Fruit fly (Drosophila melanogaster): ENCODE results near the gene CG15601.

The CG15601 gene

dm6 chrX:15760447-15761297 lies 50.2 kb downstream of the CG15601 start, which contains the start of the genes Graf and mRpL3 (continued):
- TF ChIP-seq crc (GFP tag; optimal IDR thresholded peaks at IDR 0.05) (no peak), CG11560 (tag; IDR thresholded peaks at IDR 0.05) (no peak), CG3065 (GFP tag; optimal IDR thresholded peaks at IDR 0.05) (no peak), CG2678 (tag; optimal IDR thresholded peaks at IDR 0.05) (no peak), Med (GFP tag) (peak; percentile 48), CG31441 (GFP tag; IDR thresholded peaks at IDR 0.05) (no peak), CG30403 (GFP tag; optimal IDR thresholded peaks at IDR 0.05) (no peak), CG6683 (GFP tag; optimal IDR thresholded peaks at IDR 0.05) (no peak), Oaz (GFP tag; IDR thresholded peaks at IDR 0.05) (no peak), CG4730 (GFP tag; IDR thresholded peaks at IDR 0.05) (no peak), MESR4 (GFP tag; optimal IDR thresholded peaks at IDR 0.05) (peak; percentile 45), MBD-R2 (GFP tag; IDR thresholded peaks at IDR 0.05) (no peak), ro (GFP tag; IDR thresholded peaks at IDR 0.05) (no peak), az2 (GFP tag; optimal IDR thresholded peaks at IDR 0.05) (no peak), CG4424 (GFP tag; optimal IDR thresholded peaks at IDR 0.05) (peak; percentile 12), Taf1 (GFP tag; IDR thresholded peaks at IDR 0.05) (no peak), CG2120 (GFP tag; optimal IDR thresholded peaks at IDR 0.05) (peak; percentile 5), Usf (GFP tag; optimal IDR thresholded peaks at IDR 0.05) (no peak), CG7372 (GFP tag; IDR thresholded peaks at IDR 0.05) (no peak), nom (GFP tag; optimal IDR thresholded peaks at IDR 0.05) (no peak), sens (GFP tag) (peak; percentile 58), CG9876 (GFP tag; optimal IDR thresholded peaks at IDR 0.05) (no peak), CG4360 (GFP tag; IDR thresholded peaks at IDR 0.05) (no peak), lab (GFP tag; optimal IDR thresholded peaks at IDR 0.05) (no peak), YL-1 (GFP tag; optimal IDR thresholded peaks at IDR 0.05) (no peak), Dek (tag; optimal IDR thresholded peaks at IDR 0.05) (no peak), dysf (GFP tag; IDR thresholded peaks at IDR 0.05) (no peak), cg (GFP tag; optimal IDR thresholded peaks at IDR 0.05) (peak; percentile 41), CG31365 (tag; optimal IDR thresholded peaks at IDR 0.05) (no peak), hkb (optimal IDR thresholded peaks at IDR 0.05) (no peak), hkb (GFP tag; IDR thresholded peaks at IDR 0.05) (no peak), CG17186 (GFP tag; optimal IDR thresholded peaks at IDR 0.05) (peak; percentile 99), CG17361 (GFP tag; IDR thresholded peaks at IDR 0.05) (no peak; the same call in 2 of the 3 replicates), ham (GFP tag; IDR thresholded peaks at IDR 0.05) (no peak), nau (GFP tag; optimal IDR thresholded peaks at IDR 0.05) (no peak), ranshi (GFP tag; IDR thresholded peaks at IDR 0.05) (no peak), CG10654 (GFP tag; optimal IDR thresholded peaks at IDR 0.05) (no peak), Gug (GFP tag; IDR thresholded peaks at IDR 0.05) (no peak), dan (GFP tag; IDR thresholded peaks at IDR 0.05) (no peak), Hr3 (GFP tag; optimal IDR thresholded peaks at IDR 0.05) (peak; percentile 4), CG17829 (tag; optimal IDR thresholded peaks at IDR 0.05) (no peak), ems (GFP tag; optimal IDR thresholded peaks at IDR 0.05) (no peak), disco-r (GFP tag; optimal IDR thresholded peaks at IDR 0.05) (no peak), CG14014 (GFP tag; IDR thresholded peaks at IDR 0.05) (no peak), Ets65A (GFP tag) (no peak), ttk (GFP tag; IDR thresholded peaks at IDR 0.05) (no peak), B-H1 (GFP tag; IDR thresholded peaks at IDR 0.05) (no peak), CG8944 (GFP tag; optimal IDR thresholded peaks at IDR 0.05) (no peak), CG14710 (tag; optimal IDR thresholded peaks at IDR 0.05) (peak; percentile 41), hth (optimal IDR thresholded peaks at IDR 0.05) (no peak), CG10431 (GFP tag; optimal IDR thresholded peaks at IDR 0.05) (no peak), CG32532 (GFP tag; IDR thresholded peaks at IDR 0.05) (no peak)

Data from whole organism, embryonic.